Fruit fly (Drosophila melanogaster) S2 (cell line): ENCODE data around the gene GstD7.

Source experiments
- CG8478 ChIP-seq: fragments of >200 bp; optimal IDR thresholded peaks from 2 replicates; lab custom pipeline; 2018
- CTCF ChIP-seq, 2 experiments: fragments of >200 bp; optimal IDR thresholded peaks; 2 replicates each; lab custom pipeline; 2018

The GstD7 gene

dm6 chr3R:12367464-12367863 lies 10.8 kb upstream of the GstD7 start, which contains the start of gene GstD9:
GstD9 (minus strand) TSS chr3R:12367564.
- TF ChIP-seq CG8478 (lab: Kevin White, UChicago) (no peak), CTCF (optimal IDR thresholded peaks at IDR 0.05; lab: Kevin White, UChicago) (no peak)

dm6 chr3R:12369135-12369792 lies 9.0 kb upstream of the GstD7 start, which contains the start of gene GstD1:
GstD1 (minus strand) TSS chr3R:12369268.
- TF ChIP-seq CG8478 (lab: Kevin White, UChicago) (no peak), CTCF (optimal IDR thresholded peaks at IDR 0.05; lab: Kevin White, UChicago) (no peak)

DNA sequence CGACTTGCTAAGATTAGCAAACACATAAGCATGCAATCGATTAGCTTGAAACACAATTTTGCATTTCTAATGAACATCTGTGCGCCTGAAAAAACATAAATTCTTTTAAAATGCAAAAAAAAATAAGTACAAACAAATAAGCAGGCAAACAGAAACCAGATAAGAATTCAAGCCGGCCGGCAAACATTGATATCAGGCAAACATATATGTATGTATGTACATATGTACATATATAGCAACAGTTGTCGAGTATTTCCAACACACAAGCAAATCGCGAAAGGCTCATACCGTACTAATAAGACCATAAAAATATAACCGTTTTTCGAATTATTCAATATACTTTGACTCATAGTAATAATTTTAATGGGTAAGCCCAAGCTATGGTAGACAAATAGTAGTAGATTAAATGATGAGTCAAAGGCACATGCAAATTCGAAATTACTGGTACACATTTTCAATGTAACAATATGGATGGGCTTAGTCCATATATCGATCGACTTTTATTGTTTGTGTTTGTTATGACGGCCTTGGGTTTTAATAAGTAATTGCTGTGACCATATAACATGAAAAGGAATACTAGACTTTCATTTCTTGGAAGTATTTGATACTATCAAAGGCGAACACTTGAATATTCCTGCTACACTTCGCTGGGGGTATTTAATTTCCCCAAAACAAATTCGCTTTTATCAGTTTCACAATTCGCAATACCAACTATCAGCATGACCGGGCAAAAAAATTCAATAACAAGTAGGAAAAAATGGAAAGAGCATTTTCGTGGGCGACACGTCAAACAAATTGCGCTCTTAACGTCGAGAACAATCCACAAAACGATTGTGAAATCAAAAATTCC lies 8.3 kb upstream of the GstD7 start:
- no peak for TF ChIP-seq CTCF (optimal IDR thresholded peaks at IDR 0.05; lab: Kevin White, UChicago)
- no peak for TF ChIP-seq CG8478 (lab: Kevin White, UChicago)

- TF ChIP-seq CTCF (optimal IDR thresholded peaks at IDR 0.05; lab: Kevin White, UChicago) (no peak), CG8478 (lab: Kevin White, UChicago) (no peak)
Measured at dm6 chr3R:12370643-12370995, 7.7 kb upstream of the GstD7 start.

- TF ChIP-seq CTCF (optimal IDR thresholded peaks at IDR 0.05; lab: Kevin White, UChicago) (no peak), CG8478 (lab: Kevin White, UChicago) (no peak)
Measured at dm6 chr3R:12371671-12372070, 6.6 kb upstream of the GstD7 start, which contains the start of gene GstD2. GstD2 (plus strand) TSS chr3R:12371971.

- TF ChIP-seq CG8478 (lab: Kevin White, UChicago), result no peak
- TF ChIP-seq CTCF (optimal IDR thresholded peaks at IDR 0.05; lab: Kevin White, UChicago), result no peak
Measured at dm6 chr3R:12372800-12373199, 5.5 kb upstream of the GstD7 start, which contains the start of gene GstD3. GstD3 (plus strand) TSS chr3R:12373068.

- TF ChIP-seq CG8478 (lab: Kevin White, UChicago) (no peak), CTCF (optimal IDR thresholded peaks at IDR 0.05; lab: Kevin White, UChicago) (no peak)
Measured at dm6 chr3R:12373800-12374199, 4.5 kb upstream of the GstD7 start, which contains the start of gene GstD4. GstD4 (plus strand) TSS chr3R:12374100.

DNA sequence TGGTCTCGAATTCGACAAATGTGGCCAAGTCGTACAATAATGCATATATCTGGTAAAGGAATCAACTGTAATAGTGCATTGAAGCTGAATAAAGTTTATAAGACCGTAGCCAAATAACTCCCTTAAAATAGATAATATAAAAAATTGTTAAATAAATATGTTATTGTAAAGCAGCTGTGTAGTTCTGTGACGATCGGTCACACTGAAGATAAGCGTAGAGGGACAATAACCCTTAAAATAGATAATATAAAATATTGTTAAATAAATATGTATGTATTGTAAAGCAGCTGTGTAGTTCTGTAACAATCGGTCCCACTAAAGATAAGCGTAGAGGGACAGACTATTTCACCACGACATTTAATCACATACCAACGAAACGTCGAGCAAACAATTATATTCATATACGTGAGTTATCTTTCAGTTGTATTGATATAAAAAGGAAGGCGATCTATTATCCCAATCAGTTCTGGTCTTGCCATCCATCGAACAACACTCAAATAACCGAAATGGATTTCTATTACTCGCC lies 3.0 kb upstream of the GstD7 start, which contains the start of gene GstD5:
GstD5 (plus strand) TSS at position 476 of the 526 bp plus-strand sequence.
- TF ChIP-seq CG8478 (lab: Kevin White, UChicago) (no peak), CTCF (optimal IDR thresholded peaks at IDR 0.05; lab: Kevin White, UChicago) (no peak)

DNA sequence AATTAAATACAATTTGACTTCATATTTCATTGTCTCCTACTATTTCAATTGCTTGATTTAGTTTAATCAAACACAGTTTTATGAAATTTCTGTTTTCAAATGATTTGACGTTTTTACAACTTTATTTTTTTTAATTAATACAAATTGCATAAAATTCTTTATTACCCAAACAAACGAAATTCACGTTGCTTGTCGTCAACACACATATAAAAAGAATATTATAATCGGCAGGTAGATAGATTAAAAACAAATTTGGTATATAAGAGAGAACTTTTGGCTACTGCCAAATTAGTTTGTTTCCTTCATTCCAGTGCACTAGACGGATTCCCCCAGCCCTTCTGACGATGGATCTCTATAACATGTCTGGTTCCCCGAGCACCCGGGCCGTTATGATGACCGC lies 1.5 kb upstream of the GstD7 start, which contains the start of gene GstD6:
GstD6 (plus strand) TSS at position 301 of the 400 bp plus-strand sequence.
- TF ChIP-seq CTCF (optimal IDR thresholded peaks at IDR 0.05; lab: Kevin White, UChicago) (no peak), CG8478 (lab: Kevin White, UChicago) (no peak)

dm6 chr3R:12379249-12379648 lies 949 bp downstream of the GstD7 start:
- TF ChIP-seq CTCF (optimal IDR thresholded peaks at IDR 0.05; lab: Kevin White, UChicago) (no peak), CG8478 (lab: Kevin White, UChicago) (no peak)

DNA sequence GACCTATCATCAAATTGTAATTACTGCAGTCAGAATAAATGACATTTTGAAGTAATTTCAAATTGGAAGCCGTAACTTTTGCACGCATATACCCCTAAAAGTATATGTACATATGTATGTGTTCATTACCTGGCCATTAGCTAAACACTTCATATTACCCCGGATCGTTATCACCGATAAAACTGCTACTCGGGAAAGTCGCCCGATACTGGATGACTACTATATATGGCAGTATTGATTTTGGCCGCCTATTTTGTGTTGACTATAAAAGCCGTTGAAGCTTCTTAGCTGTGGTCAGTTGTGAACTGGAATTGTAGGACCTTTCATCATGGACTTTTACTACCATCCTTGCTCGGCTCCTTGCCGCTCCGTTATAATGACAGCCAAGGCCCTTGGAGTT lies 1.4 kb downstream of the GstD7 start, which contains the start of gene GstD8:
GstD8 (plus strand) TSS at position 301 of the 400 bp plus-strand sequence.
- TF ChIP-seq CG8478 (lab: Kevin White, UChicago), result no peak

DNA sequence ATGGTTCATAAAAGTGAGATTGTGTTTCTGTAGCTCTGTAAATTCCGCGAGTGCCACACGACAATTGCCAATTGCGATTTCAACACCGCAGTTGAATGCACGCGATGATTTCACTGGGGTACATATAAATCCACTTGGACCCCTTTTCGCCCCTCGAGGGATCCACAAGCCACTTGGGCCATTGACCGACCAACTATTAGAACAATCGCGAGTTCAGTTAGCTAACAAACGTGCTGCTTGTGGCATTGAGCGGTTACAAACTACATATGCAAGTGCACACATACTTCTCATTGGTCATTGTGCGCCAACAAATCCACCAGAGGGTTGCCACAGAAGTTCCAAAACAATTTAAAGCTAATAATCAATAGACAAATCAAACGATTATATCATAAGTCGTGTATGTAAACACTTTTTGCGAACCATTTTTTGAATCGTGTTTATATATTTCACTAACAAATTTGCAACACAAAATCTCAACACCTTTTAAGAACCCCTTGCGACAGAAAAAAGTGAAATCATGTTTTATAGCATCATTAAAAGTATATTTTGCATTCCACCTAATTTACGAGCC lies 2.9 kb downstream of the GstD7 start:
- no peak for TF ChIP-seq CG8478 (lab: Kevin White, UChicago)
- TF ChIP-seq CTCF (optimal IDR thresholded peaks at IDR 0.05; lab: Kevin White, UChicago), result no peak

DNA sequence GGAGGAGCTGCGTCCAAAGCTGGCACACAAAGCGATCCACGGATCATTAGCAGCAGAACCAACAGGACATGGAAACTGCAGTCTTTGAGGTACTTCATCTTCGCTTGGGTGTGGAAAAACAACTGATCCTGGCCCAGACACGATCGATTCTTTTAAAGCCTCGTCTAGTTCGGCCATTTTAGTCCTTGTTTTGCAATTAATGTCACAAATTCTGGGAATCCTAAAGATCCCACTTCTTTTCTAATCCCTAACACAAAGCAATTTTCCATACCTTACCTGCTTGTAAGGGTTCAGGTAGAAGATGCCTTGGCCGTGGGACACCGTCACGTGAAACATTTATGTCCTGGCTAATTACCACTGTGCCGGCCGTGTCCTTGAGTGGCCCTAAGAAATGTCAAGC lies 4.3 kb downstream of the GstD7 start, which contains the start of gene CG10035:
CG10035 (minus strand) TSS at position 129 of the 400 bp plus-strand sequence.
- TF ChIP-seq CTCF (optimal IDR thresholded peaks at IDR 0.05; lab: Kevin White, UChicago), result no peak
- no peak for TF ChIP-seq CG8478 (lab: Kevin White, UChicago)

DNA sequence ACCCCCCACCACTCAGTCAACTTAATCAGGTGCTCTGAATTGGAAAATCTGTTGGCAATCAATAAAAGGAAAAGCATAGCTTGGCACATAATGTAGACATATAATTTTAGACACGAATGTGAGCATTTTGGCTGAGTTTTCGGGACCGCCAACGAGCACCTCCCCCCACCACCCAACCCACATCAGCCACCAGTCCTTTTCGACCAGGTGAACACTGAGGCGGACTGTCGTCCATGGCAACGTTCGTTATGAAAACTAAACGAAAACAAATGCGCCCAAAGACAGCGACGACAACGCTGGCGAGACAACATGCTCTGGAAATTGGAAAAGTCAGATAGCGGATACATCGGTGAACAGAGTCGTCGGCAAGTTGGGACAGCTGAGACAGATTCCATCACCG lies 4.7 kb downstream of the GstD7 start, which contains the start of gene GstD11:
GstD11 (plus strand) TSS at position 301 of the 400 bp plus-strand sequence.
- TF ChIP-seq CTCF (optimal IDR thresholded peaks at IDR 0.05; lab: Kevin White, UChicago) (no peak), CG8478 (lab: Kevin White, UChicago) (no peak)
